Fruit fly (Drosophila melanogaster) whole organism, pupa: Measurements from ENCODE around the gene CG10467.

Experiments
- CG32121 ChIP-seq: fragments of 200-800 bp; sonication (Bioruptor generic); IDR thresholded peaks from 2 replicates; pipeline ENCODE4 v1.3.6; 2022; ENCODE audit warnings: missing biosample characterization, missing genetic modification characterization
- CG34367 ChIP-seq: fragments of 200-800 bp; sonication (Bioruptor generic); optimal IDR thresholded peaks from 2 replicates; lab custom pipeline; 2018; ENCODE audit warnings: missing biosample characterization, mild to moderate bottlenecking, missing genetic modification characterization
- CG4496 ChIP-seq: fragments of 200-800 bp; sonication (Bioruptor generic); IDR thresholded peaks from 3 replicates; pipeline ENCODE4 v1.3.6; 2022; ENCODE audit warnings: missing biosample characterization, missing genetic modification characterization
- EcR ChIP-seq: fragments of 200-800 bp; sonication (Bioruptor generic); optimal IDR thresholded peaks from 3 replicates; lab custom pipeline; 2019; ENCODE audit warnings: missing biosample characterization, missing genetic modification characterization, mild to moderate bottlenecking, moderate library complexity, missing genetic modification reagents
- gl ChIP-seq: fragments of 200-800 bp; sonication (Bioruptor generic); optimal IDR thresholded peaks from 2 replicates; lab custom pipeline; 2018; ENCODE audit warnings: missing biosample characterization, mild to moderate bottlenecking, missing genetic modification characterization
- rn ChIP-seq: fragments of 200-800 bp; sonication (Bioruptor generic); IDR thresholded peaks from 2 replicates; pipeline ENCODE4 v1.3.6; 2022; ENCODE audit warnings: missing biosample characterization, missing genetic modification characterization

DNA sequence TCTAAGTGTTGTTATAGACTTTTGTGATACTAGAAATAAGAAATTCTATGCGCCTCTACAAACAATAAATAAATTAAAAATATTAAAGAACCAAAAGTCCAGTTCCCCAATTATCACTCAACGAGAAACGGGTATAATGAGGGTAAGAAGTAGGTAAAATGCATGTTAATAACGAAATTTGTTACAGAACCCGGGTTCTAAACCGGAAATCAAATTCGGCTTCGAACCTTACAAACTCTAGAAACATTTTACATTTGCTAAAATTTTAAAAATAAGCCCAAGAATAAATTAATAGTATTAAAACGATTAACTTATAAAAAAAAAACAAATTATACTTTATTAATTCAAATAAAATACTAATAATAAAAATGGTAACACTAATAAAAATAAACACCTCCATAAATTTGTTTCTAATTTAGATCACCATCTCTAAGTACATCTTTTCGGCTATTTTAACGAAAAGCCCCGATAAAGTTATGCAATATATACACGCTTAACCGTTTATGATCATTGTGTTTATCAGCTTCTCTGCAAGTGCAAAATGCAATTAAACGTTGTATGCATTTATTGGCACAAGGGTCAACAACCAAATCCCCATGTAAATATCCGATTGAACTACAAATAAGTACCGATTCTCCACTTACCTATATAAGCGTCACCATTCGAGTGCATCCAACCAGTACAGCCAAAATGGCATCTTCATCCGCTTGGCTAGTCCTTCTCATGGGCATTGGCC is 22.9 kb downstream of the CG10467 start, which contains the start of gene CG6602:
- no peak for TF ChIP-seq gl
- no peak for TF ChIP-seq EcR (GFP tag; lab: Kevin White, UChicago)
- no peak for TF ChIP-seq rn (GFP tag; lab: Robert Waterston, UW)
- peak; percentile 41 for TF ChIP-seq CG34367 (tag; lab: Kevin White, UChicago)
- TF ChIP-seq CG32121 (GFP tag; lab: Robert Waterston, UW), result no peak
- peak; percentile 78 for TF ChIP-seq CG4496 (GFP tag; lab: Robert Waterston, UW)
